Fruit fly (Drosophila melanogaster) whole organism, adult: ENCODE measurements around the gene Art8.

Experiments used
- Hr96 ChIP-seq: fragments of 200-800 bp; sonication (Bioruptor generic); optimal IDR thresholded peaks from 2 replicates; lab custom pipeline; 2016; ENCODE audit warnings: missing biosample characterization, missing genetic modification characterization
- ovo ChIP-seq: fragments of 200-800 bp; sonication (Bioruptor generic); optimal IDR thresholded peaks from 2 replicates; lab custom pipeline; 2016; ENCODE audit warnings: missing biosample characterization, missing genetic modification characterization

- no peak for TF ChIP-seq ovo (GFP tag; lab: Kevin White, UChicago)
- TF ChIP-seq Hr96, result no peak
Observed at dm6 chr2L:11039548-11040144, 28.8 kb upstream of the Art8 start.
